Worm (Caenorhabditis elegans): ENCODE measurements around the gene CD4.8.

DNA sequence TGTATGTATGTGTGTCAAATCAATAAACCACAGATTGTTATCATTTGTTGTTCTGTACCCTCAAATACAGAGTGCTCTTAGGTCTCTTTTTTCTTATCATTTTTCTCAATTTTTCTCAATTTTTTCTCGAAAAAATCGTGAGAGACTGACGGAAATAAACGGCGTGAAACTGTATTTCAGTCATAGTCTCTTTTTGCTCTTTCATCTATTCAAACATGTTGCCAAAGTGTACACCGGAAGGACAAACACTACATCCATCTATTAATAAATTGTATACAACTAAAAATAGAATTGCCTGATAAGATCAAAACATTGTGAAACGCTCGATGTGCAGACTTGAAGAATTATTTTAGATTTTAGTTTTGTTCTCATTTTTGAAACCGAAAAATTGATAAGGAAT, 33.3 kb upstream of the CD4.8 start:
- no peak for TF ChIP-seq nhr-237 (tag; optimal IDR thresholded peaks at IDR 0.05)
- no peak for TF ChIP-seq unc-62 (GFP tag; optimal IDR thresholded peaks at IDR 0.05)
- no peak for TF ChIP-seq sptf-1 (tag; optimal IDR thresholded peaks at IDR 0.05)
- TF ChIP-seq ham-2 (GFP tag; optimal IDR thresholded peaks at IDR 0.05): no peak
- no peak for TF ChIP-seq nhr-28 (tag; optimal IDR thresholded peaks at IDR 0.05)
- TF ChIP-seq mep-1 (tag; optimal IDR thresholded peaks at IDR 0.05): no peak
- no peak for TF ChIP-seq nhr-12 (tag; optimal IDR thresholded peaks at IDR 0.05)
- TF ChIP-seq ztf-11 (tag; optimal IDR thresholded peaks at IDR 0.05): no peak
- no peak for TF ChIP-seq unc-39 (tag; optimal IDR thresholded peaks at IDR 0.05)
- TF ChIP-seq pha-4 (tag; optimal IDR thresholded peaks at IDR 0.05): no peak
